Worm (Caenorhabditis elegans) whole organism, young adult: ENCODE data around the gene T19H12.3.

Experiments used
- B0336.3 ChIP-seq: fragments of 200-800 bp; sonication (Bioruptor generic); IDR thresholded peaks from 2 replicates; pipeline ENCODE4 v1.3.6; 2022; ENCODE audit warnings: missing genetic modification characterization, missing compliant biosample characterization
- F10E7.11 ChIP-seq: sonication (generic microtip); optimal IDR thresholded peaks from 2 replicates; lab custom pipeline; 2017; ENCODE audit warnings: mild to moderate bottlenecking, missing genetic modification characterization, moderate library complexity, missing compliant biosample characterization
- F22D6.2 ChIP-seq: sonication (generic microtip); optimal IDR thresholded peaks from 2 replicates; lab custom pipeline; 2016; ENCODE audit warnings: mild to moderate bottlenecking, missing genetic modification characterization, missing compliant biosample characterization
- F55B11.4 ChIP-seq: sonication (generic microtip); optimal IDR thresholded peaks from 2 replicates; lab custom pipeline; 2016; ENCODE audit warnings: missing compliant biosample characterization, missing genetic modification characterization, borderline replicate concordance; ENCODE audit not compliant: insufficient read depth
- K12H6.12 ChIP-seq: fragments of 200-800 bp; sonication (Bioruptor generic); optimal IDR thresholded peaks from 2 replicates; lab custom pipeline; 2018; ENCODE audit warnings: mild to moderate bottlenecking, missing genetic modification characterization, missing compliant biosample characterization
- akir-1 ChIP-seq: fragments of 200-800 bp; sonication (Bioruptor generic); optimal IDR thresholded peaks from 2 replicates; lab custom pipeline; 2018; ENCODE audit warnings: mild to moderate bottlenecking, missing genetic modification characterization, moderate library complexity, missing compliant biosample characterization
- ama-1 ChIP-seq, 3 experiments: fragments of 150-350 bp in 1 of 3; sonication (generic microtip) in 2 of 3; optimal IDR thresholded peaks; 2 replicates each; lab custom pipeline; 2014 to 2018; ENCODE audit warnings: missing biosample characterization in 2 of 3, missing genetic modification characterization in 2 of 3, missing genetic modification reagents in 2 of 3
- attf-3 ChIP-seq: fragments of 200-800 bp; sonication (Bioruptor generic); conservative IDR thresholded peaks from 2 replicates; pipeline ENCODE4 v1.3.6; 2022; ENCODE audit warnings: missing genetic modification reagents, missing genetic modification characterization, missing compliant biosample characterization
- bed-1 ChIP-seq: fragments of 200-800 bp; sonication (Bioruptor generic); IDR thresholded peaks from 2 replicates; pipeline ENCODE4 v1.3.6; 2022; ENCODE audit warnings: missing genetic modification reagents, missing genetic modification characterization, missing compliant biosample characterization
- bed-2 ChIP-seq: fragments of 200-800 bp; sonication (Bioruptor generic); IDR thresholded peaks from 2 replicates; pipeline ENCODE4 v1.3.6; 2022; ENCODE audit warnings: missing genetic modification reagents, missing genetic modification characterization, missing compliant biosample characterization
- cebp-2 ChIP-seq: fragments of 200-800 bp; sonication (Bioruptor generic); IDR thresholded peaks from 2 replicates; pipeline ENCODE4 v1.3.6; 2022; ENCODE audit warnings: missing genetic modification characterization, missing compliant biosample characterization
- ceh-40 ChIP-seq: fragments of 200-800 bp; sonication (Bioruptor generic); IDR thresholded peaks from 2 replicates; pipeline ENCODE4 v1.3.6; 2022; ENCODE audit warnings: missing genetic modification characterization, missing compliant biosample characterization
- ceh-91 ChIP-seq: fragments of 200-800 bp; sonication (Bioruptor generic); IDR thresholded peaks from 2 replicates; pipeline ENCODE4 v1.3.6; 2022; ENCODE audit warnings: missing genetic modification reagents, missing genetic modification characterization, missing compliant biosample characterization
- egl-18 ChIP-seq: fragments of 200-800 bp; sonication (Bioruptor generic); IDR thresholded peaks from 2 replicates; pipeline ENCODE4 v1.3.6; 2022; ENCODE audit warnings: missing genetic modification reagents, missing genetic modification characterization, missing compliant biosample characterization
- ets-4 ChIP-seq: fragments of 200-800 bp; sonication (Bioruptor generic); optimal IDR thresholded peaks from 2 replicates; lab custom pipeline; 2018; ENCODE audit warnings: mild to moderate bottlenecking, missing genetic modification characterization, missing compliant biosample characterization
- fkh-3 ChIP-seq: sonication (generic microtip); optimal IDR thresholded peaks from 2 replicates; lab custom pipeline; 2016; ENCODE audit warnings: mild to moderate bottlenecking, missing genetic modification characterization, missing compliant biosample characterization
- gei-17 ChIP-seq: fragments of 200-800 bp; sonication (Bioruptor generic); optimal IDR thresholded peaks from 2 replicates; lab custom pipeline; 2018; ENCODE audit warnings: mild to moderate bottlenecking, missing genetic modification characterization, missing compliant biosample characterization
- him-1 ChIP-seq: sonication (generic microtip); optimal IDR thresholded peaks from 2 replicates; lab custom pipeline; 2016; ENCODE audit warnings: missing genotype, missing genetic modification reagents, missing genetic modification characterization, missing compliant biosample characterization
- hlh-12 ChIP-seq: sonication (generic microtip); optimal IDR thresholded peaks from 2 replicates; lab custom pipeline; 2016; ENCODE audit warnings: missing genetic modification characterization, missing compliant biosample characterization
- hmg-1.2 ChIP-seq: fragments of 200-800 bp; sonication (Bioruptor generic); IDR thresholded peaks from 2 replicates; pipeline ENCODE4 v1.3.6; 2022; ENCODE audit warnings: missing genetic modification reagents, missing genetic modification characterization, missing compliant biosample characterization
- hrde-1 ChIP-seq: sonication (generic microtip); optimal IDR thresholded peaks from 2 replicates; lab custom pipeline; 2016; ENCODE audit warnings: missing genetic modification characterization, mild to moderate bottlenecking, missing compliant biosample characterization, moderate library complexity, missing genotype, missing genetic modification reagents, borderline replicate concordance
- lag-1 ChIP-seq: fragments of 200-800 bp; sonication (Bioruptor generic); IDR thresholded peaks from 2 replicates; pipeline ENCODE4 v1.3.6; 2022; ENCODE audit warnings: missing genetic modification reagents, missing genetic modification characterization, missing compliant biosample characterization
- lin-35 ChIP-seq, 3 experiments: fragments of 150-350 bp in 2 of 3; sonication (generic microtip) in 1 of 3; optimal IDR thresholded peaks; 2 replicates each; lab custom pipeline; 2014 to 2018; ENCODE audit warnings: missing biosample characterization in 3 of 3, missing genetic modification characterization in 3 of 3, missing genetic modification reagents in 3 of 3
- lsl-1 ChIP-seq: fragments of 200-800 bp; sonication (Bioruptor generic); optimal IDR thresholded peaks from 2 replicates; lab custom pipeline; 2018; ENCODE audit warnings: mild to moderate bottlenecking, missing genetic modification characterization, moderate library complexity, missing compliant biosample characterization
- lsy-27 ChIP-seq: sonication (generic microtip); optimal IDR thresholded peaks from 2 replicates; lab custom pipeline; 2017; ENCODE audit warnings: missing genetic modification characterization, mild to moderate bottlenecking, missing compliant biosample characterization, antibody characterized with exemption, missing genotype, borderline replicate concordance; ENCODE audit not compliant: insufficient read depth
- madf-6 ChIP-seq: fragments of 200-800 bp; sonication (Bioruptor generic); IDR thresholded peaks from 2 replicates; pipeline ENCODE4 v1.3.6; 2022; ENCODE audit warnings: missing genetic modification reagents, missing genetic modification characterization, missing compliant biosample characterization
- nhr-80 ChIP-seq: sonication (generic microtip); optimal IDR thresholded peaks from 2 replicates; lab custom pipeline; 2016; ENCODE audit warnings: missing genetic modification characterization, missing compliant biosample characterization
- pha-4 ChIP-seq: fragments of 150-350 bp; sonication (generic microtip); optimal IDR thresholded peaks from 2 replicates; lab custom pipeline; 2014; ENCODE audit warnings: missing biosample characterization, missing genetic modification reagents, missing genetic modification characterization
- rec-8 ChIP-seq, 2 experiments: sonication (generic microtip); optimal IDR thresholded peaks; 2 replicates each; lab custom pipeline; 2016; ENCODE audit warnings: mild to moderate bottlenecking in 2 of 2, missing genetic modification characterization in 2 of 2, missing genetic modification reagents in 2 of 2, missing genotype in 2 of 2, missing biosample characterization in 1 of 2, missing compliant biosample characterization in 1 of 2, moderate library complexity in 1 of 2
- repo-1 ChIP-seq: sonication (generic microtip); optimal IDR thresholded peaks from 2 replicates; lab custom pipeline; 2017; ENCODE audit warnings: mild to moderate bottlenecking, missing genetic modification characterization, missing compliant biosample characterization
- sdz-38 ChIP-seq: sonication (generic microtip); optimal IDR thresholded peaks from 2 replicates; lab custom pipeline; 2016; ENCODE audit warnings: missing genotype, missing genetic modification characterization, missing compliant biosample characterization
- snpc-4 ChIP-seq, 5 experiments: fragments of 150-350 bp in 1 of 5; sonication (generic microtip) in 4 of 5; optimal IDR thresholded peaks; 2 replicates each; lab custom pipeline; 2014 to 2018; ENCODE audit warnings: missing genetic modification characterization in 5 of 5, missing biosample characterization in 3 of 5, antibody characterized with exemption in 2 of 5, mild to moderate bottlenecking in 2 of 5, missing compliant biosample characterization in 2 of 5, missing genotype in 2 of 5, moderate library complexity in 2 of 5, missing genetic modification reagents in 1 of 5
- tbx-9 ChIP-seq: sonication (generic microtip); optimal IDR thresholded peaks from 2 replicates; lab custom pipeline; 2016; ENCODE audit warnings: borderline replicate concordance, missing genetic modification characterization, inconsistent platforms, missing compliant biosample characterization
- tlf-1 ChIP-seq: fragments of 200-800 bp; sonication (Bioruptor generic); optimal IDR thresholded peaks from 2 replicates; lab custom pipeline; 2018; ENCODE audit warnings: mild to moderate bottlenecking, missing genetic modification characterization, missing compliant biosample characterization
- ztf-18 ChIP-seq: sonication (generic microtip); optimal IDR thresholded peaks from 2 replicates; lab custom pipeline; 2016; ENCODE audit warnings: missing genotype, mild to moderate bottlenecking, missing genetic modification characterization, missing compliant biosample characterization
- ztf-25 ChIP-seq: fragments of 200-800 bp; sonication (Bioruptor generic); IDR thresholded peaks from 2 replicates; pipeline ENCODE4 v1.3.6; 2022; ENCODE audit warnings: missing genetic modification reagents, missing genetic modification characterization, missing compliant biosample characterization
- ztf-6 ChIP-seq: fragments of 200-800 bp; sonication (Bioruptor generic); IDR thresholded peaks from 2 replicates; pipeline ENCODE4 v1.3.6; 2022; ENCODE audit warnings: missing genetic modification reagents, missing genetic modification characterization, missing compliant biosample characterization

T19H12.3 gene

DNA sequence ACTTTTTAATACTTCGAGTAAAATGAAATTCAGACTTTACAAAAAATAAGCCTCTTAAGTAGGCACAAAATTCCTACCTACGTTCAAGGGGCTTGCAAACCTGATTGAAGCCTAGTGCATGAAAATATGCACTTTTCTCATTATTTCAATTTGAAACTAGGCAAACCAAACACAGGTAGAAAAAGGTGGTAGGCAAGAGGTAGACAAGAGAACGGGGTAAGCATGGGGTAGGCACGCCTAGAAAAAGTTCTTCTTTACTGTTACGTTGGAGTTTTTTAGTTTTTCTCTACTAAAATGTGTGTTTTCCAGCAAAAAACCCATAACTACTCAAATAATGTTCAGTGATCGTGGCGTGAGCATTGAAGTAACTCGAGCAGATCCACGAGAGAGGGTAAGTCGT, 34.3 kb upstream of the T19H12.3 start, which contains the start of gene nex-4:
nex-4 (plus strand) TSS at position 301 of the 400 bp plus-strand sequence.
- TF ChIP-seq egl-18 (GFP tag; lab: Robert Waterston, UW): no peak
- no peak for TF ChIP-seq bed-1
- no peak for TF ChIP-seq ama-1 (optimal IDR thresholded peaks at IDR 0.05; lab: Kevin White, UChicago)
- no peak for TF ChIP-seq ama-1 (GFP tag; optimal IDR thresholded peaks at IDR 0.05; lab: Kevin White, UChicago)
- no peak for TF ChIP-seq B0336.3 (GFP tag; lab: Robert Waterston, UW)

DNA sequence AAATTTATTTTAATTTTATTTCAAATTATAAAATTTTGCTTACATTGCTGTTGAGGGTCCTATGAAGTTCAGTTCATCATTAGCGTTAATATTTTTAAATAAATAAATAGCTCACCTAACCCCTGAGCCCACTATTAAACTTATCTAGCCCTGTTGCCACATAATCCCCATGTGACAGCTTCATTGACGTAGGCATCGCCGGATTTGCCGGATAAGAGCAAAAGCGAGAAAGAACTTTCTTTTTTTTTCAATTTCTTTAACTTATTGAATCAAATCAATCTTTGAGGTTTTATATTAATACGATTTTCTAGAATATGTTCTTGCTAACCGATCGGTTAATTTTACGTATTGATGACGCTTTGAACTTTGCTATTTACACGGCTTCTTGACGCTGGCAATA, 33.5 kb upstream of the T19H12.3 start:
- no peak for TF ChIP-seq akir-1 (GFP tag; lab: Kevin White, UChicago)

DNA sequence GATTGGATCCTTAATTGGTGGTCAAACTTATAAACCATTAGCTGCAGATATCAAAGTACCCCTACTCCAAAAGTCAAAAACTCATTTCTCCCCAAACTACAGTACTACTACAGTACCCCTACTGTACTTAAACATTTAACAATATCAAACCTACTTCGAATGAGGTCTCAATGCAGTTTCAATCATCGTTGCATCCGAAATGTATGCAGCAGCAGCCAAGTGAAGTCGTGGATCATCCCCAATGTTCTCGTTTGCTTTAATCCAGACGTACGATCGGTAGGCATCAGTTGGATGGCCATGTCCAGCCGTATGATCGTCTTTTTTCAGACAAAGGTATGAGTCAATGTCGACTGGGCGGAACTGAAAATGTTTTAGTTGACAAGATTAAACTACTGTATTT, 27.9 kb upstream of the T19H12.3 start:
- no peak for TF ChIP-seq hmg-1.2 (GFP tag; lab: Robert Waterston, UW)
- no peak for TF ChIP-seq lag-1 (GFP tag; lab: Robert Waterston, UW)
- no peak for TF ChIP-seq hlh-12 (tag; lab: Kevin White, UChicago)
- TF ChIP-seq F55B11.4 (tag; lab: Kevin White, UChicago): no peak
- no peak for TF ChIP-seq him-1 (tag; lab: Kevin White, UChicago)
- no peak for TF ChIP-seq tlf-1 (GFP tag; lab: Kevin White, UChicago)
- no peak for TF ChIP-seq snpc-4 (GFP tag; optimal IDR thresholded peaks at IDR 0.05; lab: Kevin White, UChicago)
- no peak for TF ChIP-seq snpc-4 (tag; optimal IDR thresholded peaks at IDR 0.05; lab: Kevin White, UChicago)
- TF ChIP-seq tbx-9 (tag; lab: Kevin White, UChicago): no peak
- no peak for TF ChIP-seq cebp-2 (GFP tag; lab: Robert Waterston, UW)
- no peak for TF ChIP-seq fkh-3
- TF ChIP-seq lsl-1 (GFP tag; lab: Kevin White, UChicago): no peak

DNA sequence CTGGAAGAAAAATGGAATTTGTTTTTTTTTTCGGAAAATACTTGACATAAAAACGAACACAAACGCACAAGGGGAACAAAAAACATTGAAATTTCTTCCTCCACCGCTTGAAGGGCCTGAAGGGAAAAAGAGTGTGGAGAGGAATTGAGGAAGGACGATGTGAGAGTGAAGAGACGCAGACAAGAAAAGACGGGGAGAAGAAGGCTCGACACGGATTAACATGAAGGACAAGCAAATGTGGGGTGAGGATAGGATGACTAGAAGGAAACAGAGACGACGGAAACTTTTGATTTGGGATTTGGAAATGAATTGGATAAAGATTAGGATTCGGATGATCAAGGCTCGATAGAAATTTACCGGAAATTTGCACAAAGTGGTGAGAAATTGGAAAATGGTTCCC, 24.9 kb upstream of the T19H12.3 start:
- TF ChIP-seq hrde-1 (tag; lab: Kevin White, UChicago): no peak
- TF ChIP-seq lsy-27: no peak
- peak in 1 of 3 experiments; percentile 11 for TF ChIP-seq lin-35 (GFP tag; optimal IDR thresholded peaks at IDR 0.05; lab: Kevin White, UChicago)
- TF ChIP-seq hmg-1.2 (GFP tag; lab: Robert Waterston, UW): peak; percentile 40; the same call in 1 of the 2 replicates
- no peak for TF ChIP-seq ztf-18 (tag; lab: Kevin White, UChicago)

DNA sequence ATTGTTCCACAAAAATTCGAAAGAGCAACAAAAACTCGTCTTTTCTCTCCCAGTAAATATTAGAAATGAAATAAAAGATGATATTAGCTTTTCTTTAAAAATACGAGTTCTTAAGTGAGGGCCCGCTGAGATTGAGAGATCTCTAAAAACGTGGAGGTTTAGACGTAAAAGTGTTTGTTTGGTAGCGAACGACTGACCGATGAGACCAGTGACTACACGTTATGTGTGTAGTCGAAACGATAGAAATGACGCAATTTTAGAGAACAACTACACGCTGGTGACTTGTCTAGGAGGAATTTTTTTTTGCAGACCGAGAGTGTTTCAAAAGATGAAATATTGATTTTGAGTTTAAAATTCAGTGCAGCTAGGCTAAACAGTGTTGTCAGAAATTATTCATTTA, 22.7 kb upstream of the T19H12.3 start, which contains the start of gene C37H5.13:
C37H5.13 (minus strand) TSS at position 229 of the 400 bp plus-strand sequence.
- no peak for TF ChIP-seq gei-17 (GFP tag; lab: Kevin White, UChicago)
- peak; percentile 22 for TF ChIP-seq nhr-80 (tag; lab: Kevin White, UChicago)
- TF ChIP-seq pha-4 (tag; lab: Kevin White, UChicago): peak; percentile 11

DNA sequence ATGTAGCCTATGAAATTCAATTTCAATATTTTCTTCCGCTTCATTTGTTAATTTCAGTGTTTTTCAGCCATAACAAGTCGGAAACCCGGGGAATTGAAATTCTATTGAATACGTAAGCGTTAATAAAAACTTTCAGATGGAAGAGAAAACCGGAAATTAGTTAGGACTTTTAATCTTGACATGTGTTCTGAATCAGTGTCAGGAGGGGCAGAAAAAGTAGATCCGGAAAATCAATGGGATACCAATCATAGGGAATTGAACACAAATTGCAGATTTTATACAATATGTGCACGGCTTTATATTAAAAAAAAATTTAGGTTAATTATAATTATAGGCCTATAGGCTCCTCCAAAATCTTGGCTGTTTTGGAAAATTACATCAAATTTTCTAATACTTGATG, 21.1 kb upstream of the T19H12.3 start:
- TF ChIP-seq attf-3 (GFP tag; lab: Robert Waterston, UW) (no peak), ceh-40 (no peak), rec-8 (tag; optimal IDR thresholded peaks at IDR 0.05; lab: Kevin White, UChicago) (no peak)
- TF ChIP-seq, all 124 proteins: peak for 0

DNA sequence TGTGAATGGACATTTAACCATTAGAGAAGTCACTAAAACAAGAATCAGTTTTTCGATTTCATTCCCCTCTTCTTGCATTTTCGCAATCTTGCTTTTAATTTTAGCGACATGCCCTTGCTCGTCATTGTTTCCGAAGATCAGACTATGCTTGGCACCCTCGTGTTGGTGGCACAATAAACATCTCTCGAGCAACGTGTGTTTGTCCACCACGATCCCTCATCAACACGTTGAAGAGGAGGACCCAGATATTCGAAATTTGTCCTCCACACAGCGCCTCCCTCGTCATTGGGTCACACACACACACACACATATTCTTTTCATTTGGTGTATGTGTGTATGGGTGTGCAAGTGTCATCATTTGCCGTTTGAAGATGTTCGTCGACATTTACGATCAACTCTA, 20.1 kb upstream of the T19H12.3 start, which contains the start of gene srd-32:
srd-32 (plus strand) TSS at position 301 of the 400 bp plus-strand sequence.
- TF ChIP-seq F10E7.11 (no peak), F22D6.2 (tag; lab: Kevin White, UChicago) (no peak), egl-18 (GFP tag; lab: Robert Waterston, UW) (no peak), nhr-80 (tag; lab: Kevin White, UChicago) (no peak), ceh-91 (no peak), bed-2 (no peak), F55B11.4 (tag; lab: Kevin White, UChicago) (no peak), sdz-38 (no peak), K12H6.12 (tag; lab: Kevin White, UChicago) (no peak), gei-17 (GFP tag; lab: Kevin White, UChicago) (no peak), madf-6 (GFP tag; lab: Robert Waterston, UW) (no peak), ztf-6 (GFP tag; lab: Robert Waterston, UW) (no peak), ztf-25 (GFP tag; lab: Robert Waterston, UW) (no peak), repo-1 (tag; lab: Kevin White, UChicago) (no peak), ets-4 (no peak)
